Fruit fly (Drosophila melanogaster): ENCODE results near the gene CG34174.

Gene CG34174

DNA sequence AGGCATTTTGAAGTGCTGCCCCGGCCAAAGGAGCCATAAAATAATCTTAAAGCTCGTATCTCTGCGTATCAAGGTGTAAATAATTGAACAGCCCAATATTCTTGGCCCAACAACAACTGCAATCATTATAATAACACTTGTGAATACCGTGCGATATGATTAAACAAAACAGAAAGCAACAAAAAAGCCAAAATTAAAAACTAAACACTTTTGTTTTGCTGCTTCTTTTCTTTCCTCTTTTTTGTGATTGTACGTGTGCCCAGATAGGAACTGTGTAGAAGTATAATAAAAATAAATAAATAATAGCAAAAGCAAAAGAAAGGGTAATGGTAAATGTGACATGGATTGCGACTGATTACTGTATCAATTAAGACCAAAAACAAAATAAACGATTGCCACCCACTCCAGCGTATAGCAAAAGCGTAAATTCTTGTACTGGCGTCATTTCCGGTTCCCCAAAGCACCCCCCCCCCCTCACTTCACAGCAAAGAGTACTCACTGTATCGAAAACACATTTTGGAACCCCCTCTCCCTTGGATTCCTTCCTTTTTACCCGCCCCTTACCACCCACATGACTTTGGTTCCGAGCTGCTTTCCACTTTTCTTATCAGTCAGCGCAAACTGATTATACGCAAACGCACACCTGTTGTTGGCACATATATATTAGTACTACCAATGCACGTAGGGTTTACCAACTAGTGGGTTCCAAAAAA lies 42.5 kb upstream of the CG34174 start:
- TF ChIP-seq Dfd (GFP tag; optimal IDR thresholded peaks at IDR 0.05) (no peak), sage (GFP tag; optimal IDR thresholded peaks at IDR 0.05) (no peak), lola (GFP tag; optimal IDR thresholded peaks at IDR 0.05) (no peak), foxo (GFP tag; optimal IDR thresholded peaks at IDR 0.05) (peak in 1 of 2 experiments; percentile 11), h (GFP tag; optimal IDR thresholded peaks at IDR 0.05) (peak; percentile 54), tai (GFP tag; optimal IDR thresholded peaks at IDR 0.05) (no peak), fru (GFP tag; optimal IDR thresholded peaks at IDR 0.05) (no peak), OdsH (GFP tag; optimal IDR thresholded peaks at IDR 0.05) (peak; percentile 31), Rel (GFP tag; optimal IDR thresholded peaks at IDR 0.05) (no peak), Rel (tag; optimal IDR thresholded peaks at IDR 0.05) (peak; percentile 76), br (GFP tag; optimal IDR thresholded peaks at IDR 0.05) (no peak), Jra (GFP tag; optimal IDR thresholded peaks at IDR 0.05) (no peak), brk (GFP tag; optimal IDR thresholded peaks at IDR 0.05) (peak; percentile 68), Sp1 (GFP tag; optimal IDR thresholded peaks at IDR 0.05) (peak; percentile 52), Abd-B (GFP tag; optimal IDR thresholded peaks at IDR 0.05) (no peak), psq (GFP tag; optimal IDR thresholded peaks at IDR 0.05) (peak; percentile 69), CG9705 (GFP tag; optimal IDR thresholded peaks at IDR 0.05) (no peak), N (GFP tag; optimal IDR thresholded peaks at IDR 0.05) (no peak), dsf (GFP tag; optimal IDR thresholded peaks at IDR 0.05; ENCODE audit: borderline replicate concordance) (no peak), woc (GFP tag; optimal IDR thresholded peaks at IDR 0.05) (no peak), sv (GFP tag; optimal IDR thresholded peaks at IDR 0.05) (no peak), Mio (GFP tag; optimal IDR thresholded peaks at IDR 0.05) (no peak), CrebA (GFP tag; optimal IDR thresholded peaks at IDR 0.05; ENCODE audit: borderline replicate concordance) (peak; percentile 60), HLH106 (tag; optimal IDR thresholded peaks at IDR 0.05) (peak; percentile 25), rgr (GFP tag; optimal IDR thresholded peaks at IDR 0.05) (no peak), usp (GFP tag; optimal IDR thresholded peaks at IDR 0.05) (no peak), Myc (optimal IDR thresholded peaks at IDR 0.05) (no peak)

DNA sequence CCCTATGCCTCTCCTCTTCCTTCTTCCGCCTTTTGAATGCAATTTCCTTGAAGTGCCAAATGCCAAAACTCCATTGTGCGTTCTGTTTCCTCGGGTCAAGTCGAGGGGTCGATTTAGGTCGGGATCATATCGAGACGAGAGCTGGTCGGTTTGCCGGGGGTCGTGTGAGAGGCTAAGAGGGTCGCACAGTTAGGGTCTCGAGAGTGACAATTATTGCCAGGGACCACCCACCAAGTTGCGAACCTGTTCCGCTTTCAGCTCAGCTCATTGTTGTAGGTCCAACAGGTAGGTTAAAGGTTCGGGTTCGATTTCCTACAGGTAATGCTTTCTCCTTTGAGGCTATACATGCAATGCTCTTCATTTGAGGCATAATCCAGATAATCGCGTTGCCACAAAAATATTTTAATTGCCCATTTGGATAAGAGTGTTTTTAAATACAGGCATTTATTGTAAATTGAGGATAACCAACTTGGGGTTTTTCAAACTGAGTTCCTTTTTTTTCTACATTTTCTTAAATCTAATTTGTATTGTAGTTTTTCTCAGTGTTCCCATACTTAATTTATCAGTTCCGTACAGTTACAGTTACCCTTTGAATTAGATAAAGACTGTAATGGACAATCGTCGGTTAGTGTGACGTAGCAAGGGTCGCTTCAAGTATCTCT lies 41.5 kb upstream of the CG34174 start:
- TF ChIP-seq rgr (GFP tag; optimal IDR thresholded peaks at IDR 0.05), result no peak
- no peak for TF ChIP-seq GATAd (GFP tag; optimal IDR thresholded peaks at IDR 0.05)
- no peak for TF ChIP-seq Hr78 (GFP tag; optimal IDR thresholded peaks at IDR 0.05)
- TF ChIP-seq sage (GFP tag; optimal IDR thresholded peaks at IDR 0.05), result no peak
- TF ChIP-seq Rel (GFP tag; optimal IDR thresholded peaks at IDR 0.05), result no peak
- no peak for TF ChIP-seq Rel (tag; optimal IDR thresholded peaks at IDR 0.05)
- TF ChIP-seq br (GFP tag; optimal IDR thresholded peaks at IDR 0.05), result no peak
- TF ChIP-seq OdsH (GFP tag; optimal IDR thresholded peaks at IDR 0.05), result no peak
- no peak for TF ChIP-seq foxo (GFP tag; optimal IDR thresholded peaks at IDR 0.05)
- no peak for TF ChIP-seq Abd-B (GFP tag; optimal IDR thresholded peaks at IDR 0.05)
- TF ChIP-seq pan (optimal IDR thresholded peaks at IDR 0.05), result no peak
- TF ChIP-seq usp (GFP tag; optimal IDR thresholded peaks at IDR 0.05), result no peak
- TF ChIP-seq dsf (GFP tag; optimal IDR thresholded peaks at IDR 0.05; ENCODE audit: borderline replicate concordance), result no peak
- TF ChIP-seq HLH106 (tag; optimal IDR thresholded peaks at IDR 0.05), result no peak
- TF ChIP-seq sv (GFP tag; optimal IDR thresholded peaks at IDR 0.05), result no peak

DNA sequence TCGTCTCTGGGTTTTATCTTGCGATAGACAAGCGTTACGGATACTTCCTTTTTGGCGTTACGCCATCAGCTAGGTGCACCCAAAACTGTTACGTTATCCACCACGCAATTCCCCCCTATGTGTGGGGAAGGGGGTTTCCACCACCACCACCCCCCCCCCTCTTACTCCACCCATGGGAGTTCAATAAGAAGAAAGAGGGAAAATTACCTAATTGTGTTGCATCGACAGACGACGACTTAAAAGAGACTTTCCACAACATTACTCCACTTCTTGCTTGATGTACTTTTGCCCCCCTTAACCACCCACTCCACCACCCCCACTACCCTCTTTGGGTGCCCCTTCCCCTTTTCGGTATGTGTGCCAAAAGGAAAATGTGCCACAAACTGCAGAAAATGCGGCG lies 40.9 kb upstream of the CG34174 start:
- peak; percentile 59 for TF ChIP-seq Dfd (GFP tag; optimal IDR thresholded peaks at IDR 0.05)
- TF ChIP-seq sv (GFP tag; optimal IDR thresholded peaks at IDR 0.05), result no peak

DNA sequence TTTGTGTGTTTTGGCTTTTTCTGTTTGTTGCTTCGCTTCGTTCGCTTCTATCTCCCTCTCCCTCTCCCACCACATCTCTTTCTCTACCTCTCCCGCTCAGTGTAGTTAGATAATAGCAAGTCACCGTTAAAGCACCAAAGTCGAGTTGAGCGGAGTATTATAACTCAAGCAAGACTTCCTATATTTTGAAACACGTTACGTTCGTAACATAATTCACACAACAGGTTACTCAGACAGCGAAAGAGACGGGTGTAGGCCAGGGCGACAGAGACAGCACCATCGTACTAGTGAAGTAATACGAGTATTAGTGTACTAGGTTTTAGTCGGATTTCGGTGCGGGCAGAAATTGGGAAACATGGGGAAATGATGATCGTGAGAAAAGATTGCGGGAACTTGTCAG lies 40.5 kb upstream of the CG34174 start:
- TF ChIP-seq OdsH (GFP tag; optimal IDR thresholded peaks at IDR 0.05), result no peak
- TF ChIP-seq dl (GFP tag; optimal IDR thresholded peaks at IDR 0.05; ENCODE audit: insufficient read depth in 1 of 2, partially characterized antibody in 2 of 2), result no peak
- TF ChIP-seq foxo (GFP tag; optimal IDR thresholded peaks at IDR 0.05), result no peak
- no peak for TF ChIP-seq Dfd (GFP tag; optimal IDR thresholded peaks at IDR 0.05)
- no peak for TF ChIP-seq Rel (GFP tag; optimal IDR thresholded peaks at IDR 0.05)
- no peak for TF ChIP-seq Rel (tag; optimal IDR thresholded peaks at IDR 0.05)
- no peak for TF ChIP-seq HLH106 (tag; optimal IDR thresholded peaks at IDR 0.05)
